Fruit fly (Drosophila melanogaster): Measurements from ENCODE around the gene CG15473.

DNA sequence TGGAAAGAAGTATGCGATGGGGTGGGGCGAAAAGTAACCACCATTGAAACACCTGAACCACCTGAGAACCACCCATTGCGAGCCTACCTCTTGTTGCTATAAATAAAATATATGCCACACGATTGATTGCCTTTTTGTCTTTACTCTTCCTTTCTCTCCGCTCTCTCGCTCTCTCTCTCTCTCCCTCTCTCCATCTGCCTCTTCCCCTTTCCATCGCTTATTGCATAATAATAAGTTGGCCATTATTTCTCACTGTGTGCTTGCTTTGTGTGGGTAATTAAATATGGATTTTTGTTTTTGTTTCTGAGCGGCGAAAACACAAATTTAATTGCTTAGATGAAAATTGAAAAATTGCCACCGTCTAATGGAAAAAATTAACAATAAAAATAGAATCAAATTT is 39.8 kb upstream of the CG15473 start:
- TF ChIP-seq pad (GFP tag; optimal IDR thresholded peaks at IDR 0.05) (no peak), cic (GFP tag; optimal IDR thresholded peaks at IDR 0.05) (no peak), Crg-1 (GFP tag; optimal IDR thresholded peaks at IDR 0.05) (no peak), CG7045 (GFP tag; optimal IDR thresholded peaks at IDR 0.05) (no peak), CG1620 (GFP tag; optimal IDR thresholded peaks at IDR 0.05) (no peak), bab1 (GFP tag; optimal IDR thresholded peaks at IDR 0.05) (no peak), toe (GFP tag; optimal IDR thresholded peaks at IDR 0.05) (no peak), CG33017 (tag; optimal IDR thresholded peaks at IDR 0.05) (no peak), Hr96 (GFP tag; optimal IDR thresholded peaks at IDR 0.05) (no peak), CG5204 (GFP tag; optimal IDR thresholded peaks at IDR 0.05) (no peak), Clk (GFP tag; optimal IDR thresholded peaks at IDR 0.05) (no peak)
